Worm (Caenorhabditis elegans) whole organism, early embryonic: ENCODE data around the gene nhr-180.

Source experiments
- B0310.2 ChIP-seq: sonication (generic microtip); optimal IDR thresholded peaks from 2 replicates; lab custom pipeline; 2016; ENCODE audit warnings: mild to moderate bottlenecking, missing genetic modification characterization, missing compliant biosample characterization
- F13C5.2 ChIP-seq: sonication (generic microtip); optimal IDR thresholded peaks from 2 replicates; lab custom pipeline; 2017; ENCODE audit warnings: mild to moderate bottlenecking, missing genetic modification characterization, inconsistent platforms, missing compliant biosample characterization
- aly-1 ChIP-seq: sonication (generic microtip); optimal IDR thresholded peaks from 2 replicates; lab custom pipeline; 2016; ENCODE audit warnings: missing genetic modification characterization, missing compliant biosample characterization
- ama-1 ChIP-seq: fragments of 150-350 bp; optimal IDR thresholded peaks from 2 replicates; lab custom pipeline; 2014
- ceh-13 ChIP-seq: fragments of 200-800 bp; sonication (Bioruptor generic); optimal IDR thresholded peaks from 2 replicates; lab custom pipeline; 2018; ENCODE audit warnings: mild to moderate bottlenecking, missing genetic modification characterization, missing compliant biosample characterization
- ceh-36 ChIP-seq: sonication (generic microtip); optimal IDR thresholded peaks from 2 replicates; lab custom pipeline; 2016; ENCODE audit warnings: missing genetic modification characterization, inconsistent platforms, missing compliant biosample characterization
- ets-7 ChIP-seq: sonication (generic microtip); optimal IDR thresholded peaks from 2 replicates; lab custom pipeline; 2016; ENCODE audit warnings: missing genotype, missing genetic modification characterization, missing compliant biosample characterization
- flt-1 ChIP-seq: fragments of 200-800 bp; sonication (Bioruptor generic); IDR thresholded peaks from 2 replicates; pipeline ENCODE4 v1.3.6; 2022; ENCODE audit warnings: missing genetic modification characterization, missing compliant biosample characterization
- hmbx-1 ChIP-seq: sonication (generic microtip); optimal IDR thresholded peaks from 2 replicates; lab custom pipeline; 2016; ENCODE audit warnings: mild to moderate bottlenecking, missing genetic modification characterization, missing compliant biosample characterization
- hmg-4 ChIP-seq: fragments of 200-800 bp; sonication (Bioruptor generic); optimal IDR thresholded peaks from 2 replicates; lab custom pipeline; 2018; ENCODE audit warnings: mild to moderate bottlenecking, missing genetic modification characterization, missing compliant biosample characterization
- hnd-1 ChIP-seq: sonication (generic microtip); optimal IDR thresholded peaks from 2 replicates; lab custom pipeline; 2016; ENCODE audit warnings: missing genetic modification characterization, missing compliant biosample characterization
- pes-1 ChIP-seq: fragments of 200-800 bp; sonication (Bioruptor generic); IDR thresholded peaks from 2 replicates; pipeline ENCODE4 v1.3.6; 2022; ENCODE audit warnings: missing genetic modification reagents, missing genetic modification characterization, missing compliant biosample characterization
- scrt-1 ChIP-seq: fragments of 200-800 bp; sonication (Bioruptor generic); IDR thresholded peaks from 2 replicates; pipeline ENCODE4 v1.3.6; 2022; ENCODE audit warnings: missing genetic modification characterization, missing compliant biosample characterization
- sea-1 ChIP-seq: fragments of 200-800 bp; sonication (Bioruptor generic); conservative IDR thresholded peaks from 2 replicates; pipeline ENCODE4 v1.3.6; 2022; ENCODE audit warnings: missing genetic modification characterization, missing compliant biosample characterization
- tbx-11 ChIP-seq: fragments of 200-800 bp; sonication (Bioruptor generic); IDR thresholded peaks from 2 replicates; pipeline ENCODE4 v1.3.6; 2022; ENCODE audit warnings: missing genetic modification characterization, missing compliant biosample characterization
- tbx-37 ChIP-seq: fragments of 200-800 bp; sonication (Bioruptor generic); conservative IDR thresholded peaks from 2 replicates; pipeline ENCODE4 v1.3.6; 2022; ENCODE audit warnings: missing genetic modification reagents, missing genetic modification characterization, missing compliant biosample characterization
- tra-4 ChIP-seq: sonication (generic microtip); optimal IDR thresholded peaks from 2 replicates; lab custom pipeline; 2017; ENCODE audit warnings: missing genetic modification characterization, missing compliant biosample characterization

Gene nhr-180

ce11 chrV:682031-682430 lies 14.7 kb upstream of the nhr-180 start, which contains the start of gene srx-23:
srx-23 (plus strand) TSS chrV:682331.
- TF ChIP-seq flt-1 (GFP tag; lab: Robert Waterston, UW) = no peak
- TF ChIP-seq ets-7 (tag; lab: Kevin White, UChicago) = no peak
- TF ChIP-seq hnd-1 = no peak
- no peak for TF ChIP-seq tbx-11 (GFP tag; lab: Robert Waterston, UW)
- no peak for TF ChIP-seq ceh-13 (GFP tag; lab: Kevin White, UChicago)
- no peak for TF ChIP-seq tbx-37
- no peak for TF ChIP-seq B0310.2 (tag; lab: Kevin White, UChicago)

ce11 chrV:679663-680062 lies 12.4 kb upstream of the nhr-180 start, which contains the start of gene srx-22:
srx-22 (plus strand) TSS chrV:679963.
- TF ChIP-seq scrt-1 = no peak
- no peak for TF ChIP-seq pes-1 (GFP tag; lab: Robert Waterston, UW)
- TF ChIP-seq ceh-13 (GFP tag; lab: Kevin White, UChicago) = no peak
- no peak for TF ChIP-seq B0310.2 (tag; lab: Kevin White, UChicago)
- TF ChIP-seq F13C5.2 (tag; lab: Kevin White, UChicago) = no peak
- no peak for TF ChIP-seq ceh-36
- TF ChIP-seq sea-1 (GFP tag; lab: Robert Waterston, UW) = no peak
- TF ChIP-seq aly-1 (tag; lab: Kevin White, UChicago) = no peak
- no peak for TF ChIP-seq flt-1 (GFP tag; lab: Robert Waterston, UW)
- TF ChIP-seq hmg-4 = no peak
- TF ChIP-seq tbx-11 (GFP tag; lab: Robert Waterston, UW) = no peak
- no peak for TF ChIP-seq ets-7 (tag; lab: Kevin White, UChicago)
- no peak for TF ChIP-seq tbx-37
- no peak for TF ChIP-seq hmbx-1
- TF ChIP-seq ama-1 (lab: Kevin White, UChicago) = no peak
- TF ChIP-seq hnd-1 = no peak
- no peak for TF ChIP-seq tra-4 (tag; lab: Kevin White, UChicago)

ce11 chrV:676550-677084 lies 9.3 kb upstream of the nhr-180 start, which contains the start of the genes fbxa-72 and srx-21:
fbxa-72 (minus strand) TSS chrV:676753.
srx-21 (plus strand) TSS chrV:677034.
- TF ChIP-seq ama-1 (lab: Kevin White, UChicago) (no peak), tbx-37 (no peak), aly-1 (tag; lab: Kevin White, UChicago) (no peak), tbx-11 (GFP tag; lab: Robert Waterston, UW) (no peak), ceh-13 (GFP tag; lab: Kevin White, UChicago) (no peak), pes-1 (GFP tag; lab: Robert Waterston, UW) (no peak), ceh-36 (no peak), sea-1 (GFP tag; lab: Robert Waterston, UW) (no peak), flt-1 (GFP tag; lab: Robert Waterston, UW) (no peak), hmg-4 (no peak), tra-4 (tag; lab: Kevin White, UChicago) (no peak), F13C5.2 (tag; lab: Kevin White, UChicago) (no peak), B0310.2 (tag; lab: Kevin White, UChicago) (no peak), hnd-1 (no peak), ets-7 (tag; lab: Kevin White, UChicago) (no peak), hmbx-1 (no peak), scrt-1 (no peak)

ce11 chrV:676090-676489 lies 8.8 kb upstream of the nhr-180 start:
- no peak for TF ChIP-seq ets-7 (tag; lab: Kevin White, UChicago)
- no peak for TF ChIP-seq tbx-37
- no peak for TF ChIP-seq pes-1 (GFP tag; lab: Robert Waterston, UW)
- no peak for TF ChIP-seq sea-1 (GFP tag; lab: Robert Waterston, UW)
- TF ChIP-seq ama-1 (lab: Kevin White, UChicago) = no peak
- TF ChIP-seq F13C5.2 (tag; lab: Kevin White, UChicago) = no peak
- no peak for TF ChIP-seq scrt-1
- TF ChIP-seq aly-1 (tag; lab: Kevin White, UChicago) = no peak
- TF ChIP-seq hnd-1 = no peak
- no peak for TF ChIP-seq hmbx-1
- no peak for TF ChIP-seq tra-4 (tag; lab: Kevin White, UChicago)

ce11 chrV:674213-674612 lies 6.9 kb upstream of the nhr-180 start, which contains the start of gene sru-25:
sru-25 (minus strand) TSS chrV:674313.
- TF ChIP-seq scrt-1 = no peak
- no peak for TF ChIP-seq hmg-4
- no peak for TF ChIP-seq sea-1 (GFP tag; lab: Robert Waterston, UW)

- no peak for TF ChIP-seq pes-1 (GFP tag; lab: Robert Waterston, UW)
- no peak for TF ChIP-seq hmbx-1
- no peak for TF ChIP-seq tra-4 (tag; lab: Kevin White, UChicago)
Observed at ce11 chrV:671342-671741, 4.0 kb upstream of the nhr-180 start, which contains the start of gene sru-24. sru-24 (minus strand) TSS chrV:671442.

ce11 chrV:664337-664847 lies 2.9 kb downstream of the nhr-180 start, which contains the start of the genes F31F4.11 and srh-266:
F31F4.11 (minus strand) TSS chrV:664437.
srh-266 (plus strand) TSS chrV:664797.
- TF ChIP-seq hmbx-1 (no peak), ets-7 (tag; lab: Kevin White, UChicago) (no peak), aly-1 (tag; lab: Kevin White, UChicago) (no peak), ceh-36 (no peak), pes-1 (GFP tag; lab: Robert Waterston, UW) (no peak), tbx-37 (no peak), ama-1 (lab: Kevin White, UChicago) (no peak), tra-4 (tag; lab: Kevin White, UChicago) (no peak), hmg-4 (no peak), B0310.2 (tag; lab: Kevin White, UChicago) (no peak), tbx-11 (GFP tag; lab: Robert Waterston, UW) (no peak), sea-1 (GFP tag; lab: Robert Waterston, UW) (no peak), hnd-1 (no peak), scrt-1 (no peak), F13C5.2 (tag; lab: Kevin White, UChicago) (no peak), flt-1 (GFP tag; lab: Robert Waterston, UW) (no peak), ceh-13 (GFP tag; lab: Kevin White, UChicago) (no peak)
